Worm (Caenorhabditis elegans): ENCODE data around the gene K01D12.9.

- no peak for TF ChIP-seq mep-1 (tag; optimal IDR thresholded peaks at IDR 0.05)
- TF ChIP-seq efl-3 (GFP tag; optimal IDR thresholded peaks at IDR 0.05), result no peak
- no peak for TF ChIP-seq mdl-1 (tag; optimal IDR thresholded peaks at IDR 0.05)
- TF ChIP-seq ama-1 (optimal IDR thresholded peaks at IDR 0.05), result no peak
- no peak for TF ChIP-seq nhr-11 (tag; optimal IDR thresholded peaks at IDR 0.05)
- no peak for TF ChIP-seq sptf-1 (tag; optimal IDR thresholded peaks at IDR 0.05)
- no peak for TF ChIP-seq lir-3 (tag; optimal IDR thresholded peaks at IDR 0.05; ENCODE audit: poor library complexity)
- TF ChIP-seq skn-1 (tag; optimal IDR thresholded peaks at IDR 0.05), result no peak
- TF ChIP-seq snpc-4 (tag; optimal IDR thresholded peaks at IDR 0.05), result no peak
These were observed 4.1 kb upstream of the K01D12.9 start, which contains the start of gene cdr-4 for ce11 chrV:12408525-12408924.
